Worm (Caenorhabditis elegans): ENCODE measurements around the gene F07G11.1.

The F07G11.1 gene

DNA sequence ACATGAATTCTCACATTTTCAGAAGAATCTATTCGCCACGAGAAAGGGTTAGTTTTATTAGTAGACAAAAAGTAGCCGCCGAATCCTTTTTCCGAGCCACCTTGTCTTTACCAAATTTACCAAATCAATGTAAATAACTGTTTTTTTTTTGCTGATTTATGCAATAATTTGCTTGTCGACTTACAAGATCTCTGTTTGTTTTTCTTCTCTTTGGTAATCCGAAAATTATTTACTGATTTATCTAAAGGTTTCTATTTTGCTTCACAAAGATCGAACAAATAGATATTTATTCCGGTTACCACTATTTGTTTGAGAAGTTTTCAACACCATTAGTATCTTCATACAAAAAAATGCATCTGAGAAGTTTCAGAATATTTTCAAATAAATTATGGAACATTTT lies 41.2 kb upstream of the F07G11.1 start, which contains the start of gene C13A2.7:
TSS of gene C13A2.7 (plus strand) at position 301 of the 400 bp plus-strand sequence.
- no peak for TF ChIP-seq unc-55 (GFP tag; optimal IDR thresholded peaks at IDR 0.05)

DNA sequence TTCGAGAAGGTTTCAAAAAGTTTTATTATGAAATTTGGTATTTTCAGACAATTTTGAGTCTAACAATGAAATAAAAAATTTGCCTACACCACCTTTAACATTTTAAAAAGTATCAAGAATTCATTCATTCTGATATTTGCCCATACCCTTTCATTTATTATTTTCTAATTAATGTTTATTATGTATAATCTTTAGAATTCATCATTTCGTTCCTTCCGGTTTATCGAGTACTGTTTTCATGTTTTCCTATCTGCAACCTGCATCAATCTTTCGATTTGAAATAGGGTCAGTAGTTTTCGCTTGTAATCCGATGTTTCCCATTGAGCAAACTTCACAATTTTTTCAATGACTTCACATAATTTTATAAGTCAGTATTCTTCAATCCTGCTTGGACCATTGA lies 37.8 kb upstream of the F07G11.1 start, which contains the start of gene C13A2.6:
TSS of gene C13A2.6 (plus strand) at position 301 of the 400 bp plus-strand sequence.
- TF ChIP-seq hlh-15 (tag; optimal IDR thresholded peaks at IDR 0.05): no peak
- no peak for TF ChIP-seq ztf-16 (tag; optimal IDR thresholded peaks at IDR 0.05)
- no peak for TF ChIP-seq ceh-6 (GFP tag; optimal IDR thresholded peaks at IDR 0.05)
- TF ChIP-seq elt-2 (tag; optimal IDR thresholded peaks at IDR 0.05): no peak
- no peak for TF ChIP-seq tbx-2 (tag; optimal IDR thresholded peaks at IDR 0.05)
- TF ChIP-seq hlh-6 (tag; optimal IDR thresholded peaks at IDR 0.05): no peak
- TF ChIP-seq ref-2 (tag; optimal IDR thresholded peaks at IDR 0.05): no peak
- no peak for TF ChIP-seq pax-1 (tag; optimal IDR thresholded peaks at IDR 0.05)
- no peak for TF ChIP-seq unc-55 (GFP tag; optimal IDR thresholded peaks at IDR 0.05)
- no peak for TF ChIP-seq ceh-9 (tag; optimal IDR thresholded peaks at IDR 0.05)
- TF ChIP-seq madf-2 (tag; optimal IDR thresholded peaks at IDR 0.05): no peak

DNA sequence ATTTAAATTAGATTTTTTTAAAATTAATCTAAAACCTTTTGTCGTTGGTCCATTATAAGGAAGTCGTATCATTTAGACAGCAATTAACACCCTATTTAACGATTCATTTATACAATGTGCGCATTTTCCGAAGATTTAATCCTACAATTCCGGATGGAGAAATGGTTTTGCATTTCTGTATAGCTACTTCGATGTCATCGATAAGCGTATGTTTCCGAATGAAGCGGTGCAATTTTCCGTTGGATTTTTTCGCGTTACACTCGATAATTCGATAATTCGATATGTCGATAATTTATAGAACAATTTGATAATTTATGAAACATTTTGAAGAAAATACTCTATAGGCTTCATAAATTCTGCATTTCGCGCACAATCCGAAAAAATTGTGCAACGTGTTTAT lies 32.2 kb upstream of the F07G11.1 start, which contains the start of gene C13A2.10:
TSS of gene C13A2.10 (minus strand) at position 101 of the 400 bp plus-strand sequence.
- no peak for TF ChIP-seq tbx-2 (tag; optimal IDR thresholded peaks at IDR 0.05)
- no peak for TF ChIP-seq npax-4 (tag; optimal IDR thresholded peaks at IDR 0.05)
- TF ChIP-seq ceh-31 (tag; optimal IDR thresholded peaks at IDR 0.05): no peak
- no peak for TF ChIP-seq sox-2 (GFP tag; IDR thresholded peaks at IDR 0.05)
- no peak for TF ChIP-seq che-1 (tag; optimal IDR thresholded peaks at IDR 0.05)
- TF ChIP-seq unc-55 (GFP tag; optimal IDR thresholded peaks at IDR 0.05): no peak
- no peak for TF ChIP-seq mec-3 (tag; optimal IDR thresholded peaks at IDR 0.05; ENCODE audit: borderline replicate concordance)
- no peak for TF ChIP-seq sdc-2 (tag; optimal IDR thresholded peaks at IDR 0.05)
- no peak for TF ChIP-seq C08G9.2 (tag; optimal IDR thresholded peaks at IDR 0.05)
- TF ChIP-seq pat-9 (tag; optimal IDR thresholded peaks at IDR 0.05): no peak
- TF ChIP-seq pros-1 (tag; optimal IDR thresholded peaks at IDR 0.05): no peak
- TF ChIP-seq ceh-2 (tag; optimal IDR thresholded peaks at IDR 0.05): no peak
- TF ChIP-seq ceh-22 (tag; optimal IDR thresholded peaks at IDR 0.05): no peak
- TF ChIP-seq ztf-16 (tag; optimal IDR thresholded peaks at IDR 0.05): no peak
- no peak for TF ChIP-seq dve-1 (tag; optimal IDR thresholded peaks at IDR 0.05)
- TF ChIP-seq C38D4.7 (GFP tag; optimal IDR thresholded peaks at IDR 0.05): no peak
- TF ChIP-seq F13H6.1 (tag; optimal IDR thresholded peaks at IDR 0.05): no peak
- TF ChIP-seq ceh-14 (tag; optimal IDR thresholded peaks at IDR 0.05): no peak
- no peak for TF ChIP-seq ahr-1 (tag; optimal IDR thresholded peaks at IDR 0.05)

DNA sequence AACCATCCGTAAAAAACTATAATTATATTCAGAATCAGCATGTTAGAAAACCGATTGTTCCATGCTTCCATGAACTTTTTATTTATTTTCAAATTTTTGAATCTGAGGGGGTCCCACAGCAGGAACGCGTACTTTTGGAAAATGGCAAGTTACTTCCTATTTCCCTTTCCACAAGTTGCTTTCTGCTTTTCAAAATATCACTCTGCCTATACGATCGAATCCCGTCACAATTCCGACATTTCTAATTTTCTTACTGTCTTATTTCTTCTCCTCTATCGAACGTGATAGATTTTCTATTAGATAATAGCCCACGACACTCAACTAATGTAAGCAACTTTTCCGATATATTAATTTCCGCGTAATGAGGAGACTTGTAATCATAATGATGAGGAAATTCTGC lies 31.7 kb upstream of the F07G11.1 start, which contains the start of gene C13A2.5:
TSS of gene C13A2.5 (plus strand) at position 301 of the 400 bp plus-strand sequence.
- no peak for TF ChIP-seq ceh-18 (tag; optimal IDR thresholded peaks at IDR 0.05)
- no peak for TF ChIP-seq C38D4.7 (GFP tag; optimal IDR thresholded peaks at IDR 0.05)
- no peak for TF ChIP-seq lim-6 (tag; optimal IDR thresholded peaks at IDR 0.05)
- TF ChIP-seq ceh-2 (tag; optimal IDR thresholded peaks at IDR 0.05): no peak
- TF ChIP-seq unc-86 (tag; optimal IDR thresholded peaks at IDR 0.05): no peak
- TF ChIP-seq ceh-30 (tag; optimal IDR thresholded peaks at IDR 0.05): no peak
- TF ChIP-seq elt-2 (tag; optimal IDR thresholded peaks at IDR 0.05): no peak
- no peak for TF ChIP-seq T23F11.4 (GFP tag; optimal IDR thresholded peaks at IDR 0.05)
- TF ChIP-seq ceh-19 (GFP tag; optimal IDR thresholded peaks at IDR 0.05): no peak
- TF ChIP-seq hlh-6 (tag; optimal IDR thresholded peaks at IDR 0.05): no peak
- no peak for TF ChIP-seq ahr-1 (tag; optimal IDR thresholded peaks at IDR 0.05)
- TF ChIP-seq K02D7.2 (tag; optimal IDR thresholded peaks at IDR 0.05): no peak
- no peak for TF ChIP-seq eyg-1 (tag; optimal IDR thresholded peaks at IDR 0.05)
- no peak for TF ChIP-seq gmeb-2 (tag; optimal IDR thresholded peaks at IDR 0.05)

DNA sequence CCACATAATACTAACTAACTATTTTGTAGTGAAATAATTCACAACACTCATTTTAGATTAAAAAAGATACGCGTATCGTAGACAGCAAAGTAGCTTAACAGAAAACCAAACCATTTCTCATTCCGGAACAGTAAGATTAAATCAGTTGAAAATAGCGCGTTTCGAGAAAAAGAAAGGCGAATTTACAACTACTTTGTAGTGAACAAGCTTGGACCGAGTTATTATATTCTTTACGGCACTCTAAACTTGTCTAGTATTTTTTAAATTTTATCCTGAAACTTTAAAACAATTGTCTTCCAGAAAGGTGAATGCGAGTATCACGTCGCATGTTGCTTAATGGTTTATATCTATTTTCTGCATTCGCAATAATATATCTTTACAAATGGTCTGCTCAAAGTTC lies 28.1 kb upstream of the F07G11.1 start, which contains the start of gene C13A2.4:
TSS of gene C13A2.4 (plus strand) at position 301 of the 400 bp plus-strand sequence.
- no peak for TF ChIP-seq dve-1 (tag; optimal IDR thresholded peaks at IDR 0.05)
- no peak for TF ChIP-seq sdc-2 (tag; optimal IDR thresholded peaks at IDR 0.05)
- no peak for TF ChIP-seq hlh-30 (tag; optimal IDR thresholded peaks at IDR 0.05; ENCODE audit: insufficient read depth)
- no peak for TF ChIP-seq C08G9.2 (tag; optimal IDR thresholded peaks at IDR 0.05)
- no peak for TF ChIP-seq ceh-22 (tag; optimal IDR thresholded peaks at IDR 0.05)
- no peak for TF ChIP-seq unc-86 (tag; optimal IDR thresholded peaks at IDR 0.05)
- TF ChIP-seq lim-6 (tag; optimal IDR thresholded peaks at IDR 0.05): no peak
- TF ChIP-seq pat-9 (tag; optimal IDR thresholded peaks at IDR 0.05): no peak
- no peak for TF ChIP-seq lin-11 (tag; optimal IDR thresholded peaks at IDR 0.05)
- no peak for TF ChIP-seq tbx-2 (tag; optimal IDR thresholded peaks at IDR 0.05)
- no peak for TF ChIP-seq ceh-31 (tag; optimal IDR thresholded peaks at IDR 0.05)
- no peak for TF ChIP-seq ets-4 (tag; optimal IDR thresholded peaks at IDR 0.05)
- TF ChIP-seq pag-3 (tag; optimal IDR thresholded peaks at IDR 0.05; ENCODE audit: borderline replicate concordance): no peak
- no peak for TF ChIP-seq K09A11.1 (tag; optimal IDR thresholded peaks at IDR 0.05; ENCODE audit: insufficient read depth)
- no peak for TF ChIP-seq nhr-11 (tag; optimal IDR thresholded peaks at IDR 0.05)
- no peak for TF ChIP-seq elt-2 (tag; optimal IDR thresholded peaks at IDR 0.05)
- no peak for TF ChIP-seq ceh-2 (tag; optimal IDR thresholded peaks at IDR 0.05)
- TF ChIP-seq nfya-1 (tag; optimal IDR thresholded peaks at IDR 0.05): no peak
- TF ChIP-seq ceh-34 (tag; optimal IDR thresholded peaks at IDR 0.05): no peak
